Worm (Caenorhabditis elegans): ENCODE measurements around the gene gst-31.

Gene gst-31

DNA sequence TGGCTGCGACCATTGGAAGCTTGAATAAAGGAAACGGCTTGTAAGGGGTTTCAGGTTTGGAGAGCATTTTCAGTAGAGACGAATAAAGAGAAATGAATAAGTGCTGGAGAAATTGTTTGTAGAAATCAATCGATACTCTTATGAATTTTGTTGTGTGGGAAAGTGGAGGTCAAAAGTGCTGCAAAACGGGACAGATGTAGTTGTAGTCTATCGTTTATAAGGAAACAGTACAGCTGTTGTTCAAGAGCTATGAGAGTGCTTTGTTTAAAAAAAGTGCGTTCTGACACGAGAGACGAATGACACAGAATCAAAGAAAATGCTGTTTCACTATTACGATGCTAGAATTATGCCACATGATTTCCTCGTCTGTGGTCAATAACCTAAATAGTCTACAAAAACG is 44.3 kb downstream of the gst-31 start, which contains the start of gene Y53F4B.62:
TSS of gene Y53F4B.62 (minus strand) at position 101 of the 400 bp plus-strand sequence.
- TF ChIP-seq hnd-1 (tag; optimal IDR thresholded peaks at IDR 0.05): no peak
